Worm (Caenorhabditis elegans): Measurements from ENCODE around the gene trk-1.

DNA sequence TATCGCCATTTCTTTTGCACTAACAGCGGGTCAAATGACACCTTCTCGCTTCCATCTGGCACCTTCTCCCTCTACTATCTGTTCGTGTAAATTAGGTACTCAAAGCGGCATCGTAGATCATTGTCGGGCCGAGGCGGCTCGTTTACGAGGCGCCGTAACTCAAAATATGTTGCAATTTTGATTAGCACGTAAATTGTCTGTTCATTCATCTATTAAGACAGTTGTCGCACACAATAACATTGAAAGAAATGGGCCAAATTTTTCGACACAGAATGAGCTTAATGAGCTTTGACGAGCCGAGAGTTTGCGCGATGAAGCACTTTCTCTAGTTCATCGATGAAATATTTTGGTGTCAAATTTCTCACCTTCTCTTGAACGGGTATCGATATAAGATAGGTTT is 47.9 kb downstream of the trk-1 start:
- TF ChIP-seq tbx-9 (tag; optimal IDR thresholded peaks at IDR 0.05; ENCODE audit: borderline replicate concordance), result no peak
- TF ChIP-seq C06A6.2 (GFP tag; conservative IDR thresholded peaks at IDR 0.05), result no peak
- no peak for TF ChIP-seq mxl-1 (tag; optimal IDR thresholded peaks at IDR 0.05)
- TF ChIP-seq hrde-1 (tag; optimal IDR thresholded peaks at IDR 0.05; ENCODE audit: borderline replicate concordance), result no peak
- no peak for TF ChIP-seq snpc-4 (GFP tag; optimal IDR thresholded peaks at IDR 0.05)
- TF ChIP-seq snpc-4 (tag; optimal IDR thresholded peaks at IDR 0.05), result no peak
- TF ChIP-seq athp-1 (tag; optimal IDR thresholded peaks at IDR 0.05), result no peak
- TF ChIP-seq F57C9.4 (tag; optimal IDR thresholded peaks at IDR 0.05), result no peak
- TF ChIP-seq madf-3 (GFP tag; IDR thresholded peaks at IDR 0.05), result no peak
- TF ChIP-seq gei-17 (GFP tag; optimal IDR thresholded peaks at IDR 0.05), result no peak
- TF ChIP-seq ztf-26 (tag; optimal IDR thresholded peaks at IDR 0.05), result no peak
- TF ChIP-seq ama-1 (optimal IDR thresholded peaks at IDR 0.05), result no peak
- TF ChIP-seq ama-1 (GFP tag; optimal IDR thresholded peaks at IDR 0.05), result no peak
- no peak for TF ChIP-seq lag-1 (GFP tag; IDR thresholded peaks at IDR 0.05)

All from whole organism, young adult.